Worm (Caenorhabditis elegans): ENCODE measurements around the gene act-3.

Gene act-3

ce11 chrV:11065513-11065912 is 8.8 kb downstream of the act-3 start, which contains the start of gene nlp-80:
nlp-80 (minus strand) TSS chrV:11065613.
- TF ChIP-seq T22C8.4 (GFP tag; IDR thresholded peaks at IDR 0.05): no peak
- no peak for TF ChIP-seq klf-2 (GFP tag; conservative IDR thresholded peaks at IDR 0.05)
- no peak for TF ChIP-seq cog-1 (tag; optimal IDR thresholded peaks at IDR 0.05)
- no peak for TF ChIP-seq ztf-23 (GFP tag; IDR thresholded peaks at IDR 0.05)
- no peak for TF ChIP-seq tab-1 (GFP tag; IDR thresholded peaks at IDR 0.05)
- TF ChIP-seq ref-1 (GFP tag; conservative IDR thresholded peaks at IDR 0.05): no peak

- TF ChIP-seq med-1 (GFP tag; optimal IDR thresholded peaks at IDR 0.05; ENCODE audit: insufficient read depth) (no peak), flt-1 (GFP tag; IDR thresholded peaks at IDR 0.05) (no peak), klf-2 (GFP tag; conservative IDR thresholded peaks at IDR 0.05) (no peak), cog-1 (tag; optimal IDR thresholded peaks at IDR 0.05) (no peak), ztf-29 (GFP tag; IDR thresholded peaks at IDR 0.05) (no peak), T22C8.4 (GFP tag; IDR thresholded peaks at IDR 0.05) (no peak), tab-1 (GFP tag; IDR thresholded peaks at IDR 0.05) (no peak), ztf-23 (GFP tag; IDR thresholded peaks at IDR 0.05) (no peak), ref-1 (GFP tag; conservative IDR thresholded peaks at IDR 0.05) (no peak)
Observed at ce11 chrV:11063115-11063514, 11.2 kb downstream of the act-3 start, which contains the start of gene T04C12.9. T04C12.9 (minus strand) TSS chrV:11063215.

ce11 chrV:11061887-11062286 is 12.4 kb downstream of the act-3 start:
- TF ChIP-seq ref-1 (GFP tag; conservative IDR thresholded peaks at IDR 0.05): no peak
- no peak for TF ChIP-seq ztf-23 (GFP tag; IDR thresholded peaks at IDR 0.05)
- no peak for TF ChIP-seq klf-2 (GFP tag; conservative IDR thresholded peaks at IDR 0.05)
- TF ChIP-seq T22C8.4 (GFP tag; IDR thresholded peaks at IDR 0.05): no peak
- TF ChIP-seq med-1 (GFP tag; optimal IDR thresholded peaks at IDR 0.05; ENCODE audit: insufficient read depth): no peak
- no peak for TF ChIP-seq ztf-29 (GFP tag; IDR thresholded peaks at IDR 0.05)
- TF ChIP-seq tab-1 (GFP tag; IDR thresholded peaks at IDR 0.05): no peak
- no peak for TF ChIP-seq cog-1 (tag; optimal IDR thresholded peaks at IDR 0.05)
- TF ChIP-seq flt-1 (GFP tag; IDR thresholded peaks at IDR 0.05): no peak

ce11 chrV:11060239-11060984 is 13.9 kb downstream of the act-3 start, which contains the start of gene T04C12.11:
T04C12.11 (minus strand) TSS chrV:11060289.
- TF ChIP-seq flt-1 (GFP tag; IDR thresholded peaks at IDR 0.05): no peak
- no peak for TF ChIP-seq cog-1 (tag; optimal IDR thresholded peaks at IDR 0.05)
- no peak for TF ChIP-seq tab-1 (GFP tag; IDR thresholded peaks at IDR 0.05)
- no peak for TF ChIP-seq ztf-23 (GFP tag; IDR thresholded peaks at IDR 0.05)
- TF ChIP-seq med-1 (GFP tag; optimal IDR thresholded peaks at IDR 0.05; ENCODE audit: insufficient read depth): no peak
- TF ChIP-seq ref-1 (GFP tag; conservative IDR thresholded peaks at IDR 0.05): no peak
- TF ChIP-seq ztf-29 (GFP tag; IDR thresholded peaks at IDR 0.05): no peak

- no peak for TF ChIP-seq ztf-29 (GFP tag; IDR thresholded peaks at IDR 0.05)
- TF ChIP-seq cog-1 (tag; optimal IDR thresholded peaks at IDR 0.05): no peak
- TF ChIP-seq flt-1 (GFP tag; IDR thresholded peaks at IDR 0.05): no peak
- TF ChIP-seq ztf-23 (GFP tag; IDR thresholded peaks at IDR 0.05): no peak
- no peak for TF ChIP-seq T22C8.4 (GFP tag; IDR thresholded peaks at IDR 0.05)
- TF ChIP-seq tab-1 (GFP tag; IDR thresholded peaks at IDR 0.05): no peak
Observed at ce11 chrV:11059180-11059579, 15.1 kb downstream of the act-3 start, which contains the start of gene T04C12.1. T04C12.1 (minus strand) TSS chrV:11059269.

- TF ChIP-seq klf-2 (GFP tag; conservative IDR thresholded peaks at IDR 0.05): no peak
- no peak for TF ChIP-seq tab-1 (GFP tag; IDR thresholded peaks at IDR 0.05)
- TF ChIP-seq ref-1 (GFP tag; conservative IDR thresholded peaks at IDR 0.05): no peak
- TF ChIP-seq med-1 (GFP tag; optimal IDR thresholded peaks at IDR 0.05; ENCODE audit: insufficient read depth): no peak
- no peak for TF ChIP-seq ztf-23 (GFP tag; IDR thresholded peaks at IDR 0.05)
- TF ChIP-seq ztf-29 (GFP tag; IDR thresholded peaks at IDR 0.05): no peak
- TF ChIP-seq T22C8.4 (GFP tag; IDR thresholded peaks at IDR 0.05): no peak
- TF ChIP-seq cog-1 (tag; optimal IDR thresholded peaks at IDR 0.05): no peak
- no peak for TF ChIP-seq flt-1 (GFP tag; IDR thresholded peaks at IDR 0.05)
Observed at ce11 chrV:11057043-11057442, 17.3 kb downstream of the act-3 start, which contains the start of gene srh-75. srh-75 (minus strand) TSS chrV:11057143.

- TF ChIP-seq flt-1 (GFP tag; IDR thresholded peaks at IDR 0.05) (no peak), klf-2 (GFP tag; conservative IDR thresholded peaks at IDR 0.05) (no peak), T22C8.4 (GFP tag; IDR thresholded peaks at IDR 0.05) (no peak), tab-1 (GFP tag; IDR thresholded peaks at IDR 0.05) (no peak), med-1 (GFP tag; optimal IDR thresholded peaks at IDR 0.05; ENCODE audit: insufficient read depth) (no peak), cog-1 (tag; optimal IDR thresholded peaks at IDR 0.05) (no peak)
Observed at ce11 chrV:11056484-11056883, 17.8 kb downstream of the act-3 start.

ce11 chrV:11053827-11054226 is 20.5 kb downstream of the act-3 start, which contains the start of gene T04C12.7:
T04C12.7 (plus strand) TSS chrV:11054127.
- no peak for TF ChIP-seq ref-1 (GFP tag; conservative IDR thresholded peaks at IDR 0.05)
- no peak for TF ChIP-seq ztf-29 (GFP tag; IDR thresholded peaks at IDR 0.05)
- no peak for TF ChIP-seq med-1 (GFP tag; optimal IDR thresholded peaks at IDR 0.05; ENCODE audit: insufficient read depth)
- no peak for TF ChIP-seq T22C8.4 (GFP tag; IDR thresholded peaks at IDR 0.05)
- no peak for TF ChIP-seq cog-1 (tag; optimal IDR thresholded peaks at IDR 0.05)
- no peak for TF ChIP-seq klf-2 (GFP tag; conservative IDR thresholded peaks at IDR 0.05)

ce11 chrV:11051921-11052320 is 22.4 kb downstream of the act-3 start, which contains the start of gene T04C12.33:
T04C12.33 (plus strand) TSS chrV:11052221.
- TF ChIP-seq med-1 (GFP tag; optimal IDR thresholded peaks at IDR 0.05; ENCODE audit: insufficient read depth): no peak
- TF ChIP-seq T22C8.4 (GFP tag; IDR thresholded peaks at IDR 0.05): no peak
- no peak for TF ChIP-seq ztf-29 (GFP tag; IDR thresholded peaks at IDR 0.05)
- no peak for TF ChIP-seq cog-1 (tag; optimal IDR thresholded peaks at IDR 0.05)
- TF ChIP-seq flt-1 (GFP tag; IDR thresholded peaks at IDR 0.05): no peak
- no peak for TF ChIP-seq ztf-23 (GFP tag; IDR thresholded peaks at IDR 0.05)
- no peak for TF ChIP-seq tab-1 (GFP tag; IDR thresholded peaks at IDR 0.05)
- TF ChIP-seq ref-1 (GFP tag; conservative IDR thresholded peaks at IDR 0.05): no peak
- no peak for TF ChIP-seq klf-2 (GFP tag; conservative IDR thresholded peaks at IDR 0.05)
